Worm (Caenorhabditis elegans): ENCODE results near the gene T15H9.5.

T15H9.5 gene

DNA sequence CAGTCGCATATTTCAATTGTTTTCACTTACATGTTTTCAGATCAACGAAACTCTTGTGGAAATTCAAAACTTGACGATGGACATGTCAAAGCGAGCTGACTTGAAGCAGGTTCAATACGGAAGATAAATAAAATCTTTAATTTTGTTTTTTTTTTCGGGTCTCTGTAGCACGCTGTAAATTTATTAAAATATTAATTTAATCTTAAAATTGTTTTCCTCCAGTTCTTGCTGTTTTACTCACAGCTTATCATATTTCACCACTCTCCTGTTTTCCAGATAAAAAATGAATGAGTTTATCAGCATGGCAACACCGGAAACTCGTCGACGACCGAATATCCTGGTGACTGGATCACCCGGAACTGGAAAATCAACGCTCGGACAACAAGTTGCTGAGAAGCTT lies 14.8 kb downstream of the T15H9.5 start, which contains the start of gene E02H1.6:
E02H1.6 (plus strand) TSS at position 301 of the 400 bp plus-strand sequence.
- TF ChIP-seq gmeb-1 (tag; optimal IDR thresholded peaks at IDR 0.05) (no peak), lsy-2 (tag; optimal IDR thresholded peaks at IDR 0.05) (no peak), Y55F3AM.14 (GFP tag; optimal IDR thresholded peaks at IDR 0.05) (no peak), nhr-237 (tag; optimal IDR thresholded peaks at IDR 0.05) (no peak)

DNA sequence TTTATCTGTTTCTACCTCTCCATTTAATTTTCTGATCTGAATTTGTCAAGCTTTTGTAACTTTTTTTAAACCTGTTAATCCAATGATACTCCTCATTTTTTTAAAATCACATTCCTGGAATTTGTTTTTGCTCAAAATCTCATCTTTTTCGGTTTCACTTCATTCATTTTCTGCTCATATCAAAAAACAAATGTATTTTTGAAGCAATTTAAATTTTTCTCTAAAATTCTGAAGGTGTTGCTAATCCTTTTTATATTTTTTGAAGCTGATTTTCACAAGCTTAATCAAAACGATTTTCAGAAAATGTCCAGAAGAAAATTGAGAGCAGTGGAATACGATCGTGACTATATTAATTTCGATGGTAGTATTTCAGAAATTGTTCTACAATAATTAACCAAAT lies 16.3 kb downstream of the T15H9.5 start, which contains the start of gene E02H1.5:
E02H1.5 (plus strand) TSS at position 301 of the 400 bp plus-strand sequence.
- TF ChIP-seq unc-39 (tag; optimal IDR thresholded peaks at IDR 0.05) (no peak), nhr-23 (tag; optimal IDR thresholded peaks at IDR 0.05) (no peak), nhr-129 (tag; optimal IDR thresholded peaks at IDR 0.05) (no peak), aly-2 (tag; optimal IDR thresholded peaks at IDR 0.05) (no peak), mdl-1 (tag; optimal IDR thresholded peaks at IDR 0.05) (no peak), alr-1 (tag; optimal IDR thresholded peaks at IDR 0.05) (no peak)

ce11 chrII:9592737-9593136 lies 18.5 kb downstream of the T15H9.5 start, which contains the start of gene parp-2:
Gene parp-2 (plus strand): TSS chrII:9593037.
- no peak for TF ChIP-seq nhr-129 (tag; optimal IDR thresholded peaks at IDR 0.05)
- no peak for TF ChIP-seq nhr-23 (tag; optimal IDR thresholded peaks at IDR 0.05)
- no peak for TF ChIP-seq nhr-21 (tag; optimal IDR thresholded peaks at IDR 0.05)
- TF ChIP-seq nhr-10 (tag; optimal IDR thresholded peaks at IDR 0.05): no peak
- TF ChIP-seq lin-39 (tag; optimal IDR thresholded peaks at IDR 0.05): no peak
- TF ChIP-seq blmp-1 (tag; optimal IDR thresholded peaks at IDR 0.05; ENCODE audit: insufficient read depth): no peak
- no peak for TF ChIP-seq snpc-4 (tag; optimal IDR thresholded peaks at IDR 0.05)
- no peak for TF ChIP-seq nhr-12 (tag; optimal IDR thresholded peaks at IDR 0.05)
- no peak for TF ChIP-seq ZK546.5 (tag; optimal IDR thresholded peaks at IDR 0.05)
- no peak for TF ChIP-seq F13H6.1 (tag; optimal IDR thresholded peaks at IDR 0.05)
- no peak for TF ChIP-seq nhr-25 (tag; optimal IDR thresholded peaks at IDR 0.05)
- TF ChIP-seq ceh-16 (tag; optimal IDR thresholded peaks at IDR 0.05): no peak
- no peak for TF ChIP-seq mdl-1 (tag; optimal IDR thresholded peaks at IDR 0.05)
- TF ChIP-seq gmeb-1 (tag; optimal IDR thresholded peaks at IDR 0.05): no peak
- no peak for TF ChIP-seq skn-1 (tag; optimal IDR thresholded peaks at IDR 0.05)

DNA sequence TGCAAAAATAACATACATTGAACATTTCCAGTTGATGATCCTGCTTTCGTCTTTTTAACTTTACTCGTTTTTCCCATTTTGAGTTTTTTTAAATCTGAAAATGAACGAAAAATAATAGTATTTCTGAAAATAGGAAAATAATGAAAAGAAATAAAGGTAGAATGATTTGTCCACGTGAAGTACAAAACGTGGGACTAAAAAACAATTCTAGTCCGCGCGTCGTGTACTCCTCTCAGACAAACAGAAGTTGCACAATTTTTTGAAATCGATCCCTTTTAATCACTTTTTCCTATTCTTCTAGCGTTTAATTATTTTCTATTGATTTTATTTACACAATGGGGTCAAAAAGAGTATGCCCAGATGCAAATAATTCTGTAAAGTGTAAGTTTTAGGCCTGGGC lies 20.2 kb downstream of the T15H9.5 start, which contains the start of the genes E02H1.1 and tag-124:
E02H1.1 (minus strand) TSS at position 94 of the 400 bp plus-strand sequence.
tag-124 (plus strand) TSS at position 222 of the 400 bp plus-strand sequence.
- TF ChIP-seq sem-4 (tag; optimal IDR thresholded peaks at IDR 0.05): peak; percentile 66
- peak; percentile 12 for TF ChIP-seq blmp-1 (tag; optimal IDR thresholded peaks at IDR 0.05; ENCODE audit: insufficient read depth)
- TF ChIP-seq unc-62 (GFP tag; optimal IDR thresholded peaks at IDR 0.05): no peak
- peak; percentile 69 for TF ChIP-seq mab-5 (tag; optimal IDR thresholded peaks at IDR 0.05)
- peak; percentile 89 for TF ChIP-seq unc-55 (GFP tag; optimal IDR thresholded peaks at IDR 0.05)
- no peak for TF ChIP-seq aly-2 (tag; optimal IDR thresholded peaks at IDR 0.05)
- no peak for TF ChIP-seq Y55F3AM.14 (GFP tag; optimal IDR thresholded peaks at IDR 0.05)
- no peak for TF ChIP-seq nhr-11 (tag; optimal IDR thresholded peaks at IDR 0.05)
- peak; percentile 66 for TF ChIP-seq nhr-21 (tag; optimal IDR thresholded peaks at IDR 0.05)
- no peak for TF ChIP-seq alr-1 (tag; optimal IDR thresholded peaks at IDR 0.05)
- no peak for TF ChIP-seq ama-1 (optimal IDR thresholded peaks at IDR 0.05)
- TF ChIP-seq nhr-129 (tag; optimal IDR thresholded peaks at IDR 0.05): peak; percentile 67
- no peak for TF ChIP-seq unc-39 (tag; optimal IDR thresholded peaks at IDR 0.05)
- TF ChIP-seq nhr-23 (tag; optimal IDR thresholded peaks at IDR 0.05): no peak
- peak; percentile 92 for TF ChIP-seq sma-9 (GFP tag; optimal IDR thresholded peaks at IDR 0.05)
- no peak for TF ChIP-seq sma-9 (tag; optimal IDR thresholded peaks at IDR 0.05)
- no peak for TF ChIP-seq elt-1 (tag; optimal IDR thresholded peaks at IDR 0.05)
- TF ChIP-seq dmd-4 (tag; optimal IDR thresholded peaks at IDR 0.05): no peak
- TF ChIP-seq nhr-6 (tag; optimal IDR thresholded peaks at IDR 0.05): peak; percentile 64
- TF ChIP-seq nhr-237 (tag; optimal IDR thresholded peaks at IDR 0.05): no peak
- no peak for TF ChIP-seq nhr-12 (tag; optimal IDR thresholded peaks at IDR 0.05)
- TF ChIP-seq nhr-25 (tag; optimal IDR thresholded peaks at IDR 0.05): peak; percentile 77
- TF ChIP-seq ceh-82 (tag; optimal IDR thresholded peaks at IDR 0.05): no peak
- TF ChIP-seq mbf-1 (tag; optimal IDR thresholded peaks at IDR 0.05): no peak
- peak; percentile 75 for TF ChIP-seq F13H6.1 (tag; optimal IDR thresholded peaks at IDR 0.05)
- TF ChIP-seq lsy-2 (tag; optimal IDR thresholded peaks at IDR 0.05): peak; percentile 67 to 89
- TF ChIP-seq skn-1 (tag; optimal IDR thresholded peaks at IDR 0.05): no peak
- TF ChIP-seq crh-2 (tag; optimal IDR thresholded peaks at IDR 0.05): peak; percentile 72
- no peak for TF ChIP-seq elt-3 (tag; optimal IDR thresholded peaks at IDR 0.05)
- TF ChIP-seq lin-11 (tag; optimal IDR thresholded peaks at IDR 0.05): no peak
- peak; percentile 51 for TF ChIP-seq lin-13 (GFP tag; optimal IDR thresholded peaks at IDR 0.05)
- TF ChIP-seq snpc-4 (tag; optimal IDR thresholded peaks at IDR 0.05): peak; percentile 49
- TF ChIP-seq peb-1 (tag; optimal IDR thresholded peaks at IDR 0.05): no peak
- no peak for TF ChIP-seq ZK546.5 (tag; optimal IDR thresholded peaks at IDR 0.05)
- TF ChIP-seq ztf-1 (GFP tag; conservative IDR thresholded peaks at IDR 0.05): no peak
- TF ChIP-seq egl-27 (tag; optimal IDR thresholded peaks at IDR 0.05): peak; percentile 38
- TF ChIP-seq nhr-10 (tag; optimal IDR thresholded peaks at IDR 0.05): no peak
- TF ChIP-seq ztf-11 (tag; optimal IDR thresholded peaks at IDR 0.05): no peak
- no peak for TF ChIP-seq ceh-16 (tag; optimal IDR thresholded peaks at IDR 0.05)
- no peak for TF ChIP-seq zag-1 (tag; optimal IDR thresholded peaks at IDR 0.05)
- TF ChIP-seq nhr-77 (tag; optimal IDR thresholded peaks at IDR 0.05): no peak
- TF ChIP-seq gmeb-1 (tag; optimal IDR thresholded peaks at IDR 0.05): peak; percentile 61
- TF ChIP-seq fos-1 (tag; optimal IDR thresholded peaks at IDR 0.05): peak; percentile 27
- TF ChIP-seq ztf-4 (tag; optimal IDR thresholded peaks at IDR 0.05): no peak

Measured in whole organism, L2 larva.